Worm (Caenorhabditis elegans) whole organism, midembryonic: Measurements from ENCODE around the gene ttll-4.

Source experiments
- cog-1 ChIP-seq: sonication (generic microtip); optimal IDR thresholded peaks from 2 replicates; lab custom pipeline; 2016; ENCODE audit warnings: missing genetic modification characterization, missing compliant biosample characterization
- klf-2 ChIP-seq: fragments of 200-800 bp; sonication (Bioruptor generic); conservative IDR thresholded peaks from 2 replicates; pipeline ENCODE4 v1.3.6; 2022; ENCODE audit warnings: missing genetic modification reagents, missing genetic modification characterization, missing compliant biosample characterization
- ztf-23 ChIP-seq: fragments of 200-800 bp; sonication (Bioruptor generic); IDR thresholded peaks from 2 replicates; pipeline ENCODE4 v1.3.6; 2022; ENCODE audit warnings: missing genetic modification reagents, missing genetic modification characterization, missing compliant biosample characterization

DNA sequence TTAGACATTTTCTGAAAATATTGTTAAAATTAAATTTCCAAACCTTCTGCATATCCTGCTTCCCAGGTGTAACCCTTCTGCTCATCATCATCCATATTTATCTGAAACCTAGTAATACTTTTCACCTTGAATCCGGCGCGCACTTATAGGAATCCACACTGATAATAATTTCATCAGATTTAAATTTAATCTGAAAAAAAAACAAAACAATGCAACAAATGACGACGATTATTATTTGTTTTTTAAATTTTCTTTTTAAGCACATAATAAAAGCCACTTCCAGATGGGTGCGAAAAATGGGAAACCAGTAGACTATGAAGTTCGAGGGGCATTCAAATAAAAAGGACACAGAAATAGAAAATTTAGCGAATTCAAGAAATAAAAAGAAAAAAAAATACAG lies 33.3 kb upstream of the ttll-4 start, which contains the start of gene gtf-2H2C:
- TF ChIP-seq cog-1 (no peak), ztf-23 (GFP tag; lab: Robert Waterston, UW) (no peak), klf-2 (no peak)
